Fruit fly (Drosophila melanogaster) whole organism, embryonic: ENCODE measurements around the gene CG2059.
A peak's percentile ranks its signal among the peaks of the same experiment; 100 is the strongest.

Experiments used
- CG10431 ChIP-seq: fragments of 200-800 bp; sonication (Bioruptor generic); optimal IDR thresholded peaks from 3 replicates; lab custom pipeline; 2018; ENCODE audit warnings: missing biosample characterization, mild to moderate bottlenecking, missing genetic modification characterization
- CG10654 ChIP-seq: fragments of 200-800 bp; sonication (Bioruptor generic); optimal IDR thresholded peaks from 2 replicates; lab custom pipeline; 2016; ENCODE audit warnings: missing biosample characterization, missing genetic modification characterization
- CG13894 ChIP-seq: fragments of 200-800 bp; sonication (Bioruptor generic); optimal IDR thresholded peaks from 3 replicates; lab custom pipeline; 2018; ENCODE audit warnings: missing biosample characterization, mild to moderate bottlenecking, missing genetic modification characterization, moderate library complexity
- CG17328 ChIP-seq: fragments of 200-800 bp; sonication (Bioruptor generic); IDR thresholded peaks from 2 replicates; pipeline ENCODE4 v1.3.6; 2022; ENCODE audit warnings: missing biosample characterization, missing genetic modification characterization
- CG17912 ChIP-seq: fragments of 200-800 bp; sonication (Bioruptor generic); optimal IDR thresholded peaks from 2 replicates; lab custom pipeline; 2018; ENCODE audit warnings: missing biosample characterization, mild to moderate bottlenecking, missing genetic modification characterization
- CG18764 ChIP-seq: fragments of 200-800 bp; sonication (Bioruptor generic); optimal IDR thresholded peaks from 3 replicates; lab custom pipeline; 2016; ENCODE audit warnings: missing biosample characterization, missing genetic modification characterization
- CG3065 ChIP-seq: fragments of 200-800 bp; sonication (Bioruptor generic); optimal IDR thresholded peaks from 2 replicates; lab custom pipeline; 2016; ENCODE audit warnings: missing biosample characterization, missing genetic modification characterization
- CG32767 ChIP-seq: fragments of 200-800 bp; sonication (Bioruptor generic); IDR thresholded peaks from 2 replicates; pipeline ENCODE4 v1.3.6; 2022; ENCODE audit warnings: missing biosample characterization, missing genetic modification characterization
- CG32772 ChIP-seq: fragments of 200-800 bp; sonication (Bioruptor generic); IDR thresholded peaks from 2 replicates; pipeline ENCODE4 v1.3.6; 2022; ENCODE audit warnings: missing biosample characterization, missing genetic modification characterization
- CG4404 ChIP-seq: fragments of 200-800 bp; sonication (Bioruptor generic); IDR thresholded peaks from 2 replicates; pipeline ENCODE4 v1.3.6; 2022; ENCODE audit warnings: missing biosample characterization, missing genetic modification characterization
- CG7556 ChIP-seq: fragments of 200-800 bp; sonication (Bioruptor generic); optimal IDR thresholded peaks from 2 replicates; lab custom pipeline; 2017; ENCODE audit warnings: missing biosample characterization, mild to moderate bottlenecking, missing genetic modification characterization
- CG7963 ChIP-seq: fragments of 200-800 bp; sonication (Bioruptor generic); IDR thresholded peaks from 3 replicates; pipeline ENCODE4 v1.3.6; 2022; ENCODE audit warnings: missing biosample characterization, missing genetic modification characterization; ENCODE audit not compliant: partially characterized antibody
- CG7987 ChIP-seq: fragments of 200-800 bp; sonication (Bioruptor generic); optimal IDR thresholded peaks from 2 replicates; lab custom pipeline; 2018; ENCODE audit warnings: missing biosample characterization, mild to moderate bottlenecking, missing genetic modification characterization, moderate library complexity
- CG8281 ChIP-seq: fragments of 200-800 bp; sonication (Bioruptor generic); optimal IDR thresholded peaks from 2 replicates; lab custom pipeline; 2018; ENCODE audit warnings: missing biosample characterization, mild to moderate bottlenecking, missing genetic modification characterization, moderate library complexity
- CG8388 ChIP-seq: fragments of 200-800 bp; sonication (Bioruptor generic); optimal IDR thresholded peaks from 2 replicates; lab custom pipeline; 2019; ENCODE audit warnings: missing biosample characterization, mild to moderate bottlenecking, missing genetic modification characterization, moderate library complexity
- CG9215 ChIP-seq: fragments of 200-800 bp; sonication (Bioruptor generic); IDR thresholded peaks from 2 replicates; pipeline ENCODE4 v1.3.6; 2022; ENCODE audit warnings: missing biosample characterization, missing genetic modification characterization
- CHES-1-like ChIP-seq: fragments of 200-800 bp; sonication (Bioruptor generic); optimal IDR thresholded peaks from 2 replicates; lab custom pipeline; 2016; ENCODE audit warnings: missing biosample characterization, missing genetic modification characterization
- D19B ChIP-seq: fragments of 200-800 bp; sonication (Bioruptor generic); optimal IDR thresholded peaks from 2 replicates; lab custom pipeline; 2017; ENCODE audit warnings: missing biosample characterization, mild to moderate bottlenecking, missing genetic modification characterization
- Dref ChIP-seq: fragments of 200-800 bp; sonication (Bioruptor generic); IDR thresholded peaks from 2 replicates; pipeline ENCODE4 v1.3.6; 2022; ENCODE audit warnings: missing biosample characterization, missing genetic modification characterization
- Eip74EF ChIP-seq, 2 experiments: fragments of 200-800 bp in 1 of 2; fragments of >200 bp in 1 of 2; sonication (Bioruptor generic) in 1 of 2; optimal IDR thresholded peaks; 2 replicates each; lab custom pipeline; 2017 to 2019; ENCODE audit warnings: missing biosample characterization in 2 of 2, missing genetic modification characterization in 2 of 2, mild to moderate bottlenecking in 1 of 2, moderate library complexity in 1 of 2
- NK7.1 ChIP-seq: fragments of 200-800 bp; sonication (Bioruptor generic); optimal IDR thresholded peaks from 3 replicates; lab custom pipeline; 2016; ENCODE audit warnings: missing biosample characterization, missing genetic modification characterization
- NfI ChIP-seq: fragments of 200-800 bp; sonication (Bioruptor generic); optimal IDR thresholded peaks from 3 replicates; lab custom pipeline; 2018; ENCODE audit warnings: missing biosample characterization, mild to moderate bottlenecking, missing genetic modification characterization, moderate library complexity
- Oli ChIP-seq: fragments of 200-800 bp; sonication (Bioruptor generic); optimal IDR thresholded peaks from 2 replicates; lab custom pipeline; 2018; ENCODE audit warnings: missing biosample characterization, mild to moderate bottlenecking, missing genetic modification characterization, moderate library complexity
- Optix ChIP-seq: fragments of 200-800 bp; sonication (Bioruptor generic); IDR thresholded peaks from 3 replicates; pipeline ENCODE4 v1.3.6; 2022; ENCODE audit warnings: missing biosample characterization, missing genetic modification characterization
- Pdp1 ChIP-seq, 2 experiments: fragments of 200-800 bp; sonication (Bioruptor generic); optimal IDR thresholded peaks; 3 replicates each; lab custom pipeline; 2016; ENCODE audit warnings: missing biosample characterization in 2 of 2, missing genetic modification characterization in 2 of 2, mild to moderate bottlenecking in 1 of 2, moderate library complexity in 1 of 2
- Rfx ChIP-seq: fragments of 200-800 bp; sonication (Bioruptor generic); IDR thresholded peaks from 2 replicates; pipeline ENCODE4 v1.3.6; 2022; ENCODE audit warnings: missing biosample characterization, missing genetic modification characterization
- Rx ChIP-seq: fragments of 200-800 bp; sonication (Bioruptor generic); IDR thresholded peaks from 2 replicates; pipeline ENCODE4 v1.3.6; 2022; ENCODE audit warnings: missing biosample characterization, missing genetic modification characterization
- Six4 ChIP-seq: fragments of 200-800 bp; sonication (Bioruptor generic); optimal IDR thresholded peaks from 2 replicates; lab custom pipeline; 2016; ENCODE audit warnings: missing biosample characterization, missing genetic modification characterization
- YL-1 ChIP-seq: fragments of 200-800 bp; sonication (Bioruptor generic); optimal IDR thresholded peaks from 3 replicates; lab custom pipeline; 2017; ENCODE audit warnings: missing biosample characterization, mild to moderate bottlenecking, missing genetic modification characterization
- ap ChIP-seq: fragments of 200-800 bp; sonication (Bioruptor generic); IDR thresholded peaks from 2 replicates; pipeline ENCODE4 v1.3.6; 2022; ENCODE audit warnings: missing biosample characterization, missing genetic modification characterization
- ash1 ChIP-seq: fragments of 200-800 bp; sonication (Bioruptor generic); optimal IDR thresholded peaks from 2 replicates; lab custom pipeline; 2018; ENCODE audit warnings: missing biosample characterization, mild to moderate bottlenecking, missing genetic modification characterization
- danr ChIP-seq: fragments of 200-800 bp; sonication (Bioruptor generic); IDR thresholded peaks from 2 replicates; pipeline ENCODE4 v1.3.6; 2022; ENCODE audit warnings: missing biosample characterization, missing genetic modification characterization
- dmrt99B ChIP-seq: fragments of 200-800 bp; sonication (Bioruptor generic); optimal IDR thresholded peaks from 2 replicates; lab custom pipeline; 2018; ENCODE audit warnings: missing biosample characterization, mild to moderate bottlenecking, missing genetic modification characterization, moderate library complexity
- eve ChIP-seq, 2 experiments: fragments of >200 bp; optimal IDR thresholded peaks; 2 replicates each; lab custom pipeline; 2017; ENCODE audit warnings: missing biosample characterization in 2 of 2, missing genetic modification characterization in 2 of 2
- jigr1 ChIP-seq: fragments of 200-800 bp; sonication (Bioruptor generic); IDR thresholded peaks from 3 replicates; pipeline ENCODE4 v1.3.6; 2022; ENCODE audit warnings: missing biosample characterization, missing genetic modification characterization
- p53 ChIP-seq: fragments of 200-800 bp; sonication (Bioruptor generic); optimal IDR thresholded peaks from 2 replicates; lab custom pipeline; 2016; ENCODE audit warnings: missing biosample characterization, missing genetic modification characterization
- prd ChIP-seq, 3 experiments: fragments of >200 bp in 2 of 3; fragments of 200-800 bp in 1 of 3; sonication (Bioruptor generic) in 1 of 3; optimal IDR thresholded peaks in 2 of 3; IDR thresholded peaks in 1 of 3; 2 replicates in 2 of 3; 3 replicates in 1 of 3; pipeline versions ENCODE4 v1.3.6 to Lab custom; 2017 to 2022; ENCODE audit warnings: missing biosample characterization in 1 of 3, missing genetic modification characterization in 1 of 3
- pros ChIP-seq: fragments of 200-800 bp; sonication (Bioruptor generic); optimal IDR thresholded peaks from 3 replicates; lab custom pipeline; 2019; ENCODE audit warnings: missing biosample characterization, mild to moderate bottlenecking, missing genetic modification characterization, moderate library complexity
- ro ChIP-seq: fragments of 200-800 bp; sonication (Bioruptor generic); IDR thresholded peaks from 2 replicates; pipeline ENCODE4 v1.3.6; 2022; ENCODE audit warnings: missing biosample characterization, missing genetic modification characterization
- sc ChIP-seq, 3 experiments: fragments of >200 bp in 2 of 3; fragments of 200-800 bp in 1 of 3; sonication (Bioruptor generic) in 1 of 3; optimal IDR thresholded peaks; 2 replicates in 2 of 3; 3 replicates in 1 of 3; lab custom pipeline; 2017; ENCODE audit warnings: mild to moderate bottlenecking in 1 of 3, missing biosample characterization in 1 of 3, missing genetic modification characterization in 1 of 3, missing genetic modification reagents in 1 of 3
- slp2 ChIP-seq: fragments of 200-800 bp; sonication (Bioruptor generic); optimal IDR thresholded peaks from 2 replicates; lab custom pipeline; 2016; ENCODE audit warnings: missing biosample characterization, missing genetic modification characterization
- sqz ChIP-seq: fragments of 200-800 bp; sonication (Bioruptor generic); optimal IDR thresholded peaks from 3 replicates; lab custom pipeline; 2018; ENCODE audit warnings: missing biosample characterization, mild to moderate bottlenecking, missing genetic modification characterization
- ssp ChIP-seq: fragments of 200-800 bp; sonication (Bioruptor generic); IDR thresholded peaks from 2 replicates; pipeline ENCODE4 v1.3.6; 2022; ENCODE audit warnings: missing biosample characterization, missing genetic modification characterization
- tap ChIP-seq: fragments of 200-800 bp; optimal IDR thresholded peaks from 3 replicates; lab custom pipeline; 2019; ENCODE audit warnings: missing biosample characterization, mild to moderate bottlenecking, missing genetic modification characterization, moderate library complexity
- tll ChIP-seq, 2 experiments: fragments of 200-800 bp in 1 of 2; fragments of >200 bp in 1 of 2; sonication (Bioruptor generic) in 1 of 2; optimal IDR thresholded peaks; 2 replicates each; lab custom pipeline; 2017 to 2019; ENCODE audit warnings: missing biosample characterization in 2 of 2, missing genetic modification characterization in 2 of 2, mild to moderate bottlenecking in 1 of 2, moderate library complexity in 1 of 2
- tna ChIP-seq: fragments of 200-800 bp; sonication (Bioruptor generic); IDR thresholded peaks from 2 replicates; pipeline ENCODE4 v1.3.6; 2022; ENCODE audit warnings: missing biosample characterization, missing genetic modification characterization; ENCODE audit not compliant: partially characterized antibody
- yki ChIP-seq: fragments of >200 bp; optimal IDR thresholded peaks from 3 replicates; lab custom pipeline; 2018
- zfh2 ChIP-seq: fragments of 200-800 bp; sonication (Bioruptor generic); optimal IDR thresholded peaks from 2 replicates; lab custom pipeline; 2016; ENCODE audit warnings: missing biosample characterization, missing genetic modification characterization

Gene CG2059

DNA sequence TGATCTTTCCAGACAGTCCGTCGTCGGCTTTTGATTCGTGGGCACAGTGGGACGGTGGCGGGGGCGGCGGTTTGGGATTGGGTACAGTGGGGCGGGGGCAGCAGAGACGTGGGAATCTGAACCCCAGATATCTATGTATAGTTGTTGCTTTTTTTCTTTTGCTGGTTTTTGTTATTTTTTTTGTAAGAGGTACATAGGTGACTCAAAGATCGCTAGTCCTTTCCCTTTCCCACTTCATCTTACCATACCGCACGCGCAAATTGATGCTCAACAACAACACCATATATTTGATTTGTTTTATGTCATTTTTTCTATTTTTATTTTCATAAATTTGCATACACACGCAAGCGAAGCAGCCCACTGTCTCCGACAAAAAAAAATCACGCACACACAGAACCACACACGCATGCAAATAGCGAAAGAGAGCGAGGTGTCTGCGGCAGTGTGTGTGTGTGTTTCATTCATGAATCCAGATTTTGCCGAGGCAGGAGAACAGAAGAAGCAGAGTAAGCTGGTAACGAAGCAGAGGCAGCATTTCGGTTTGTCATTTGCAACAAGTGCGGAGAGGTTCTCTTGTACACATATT lies 19.7 kb downstream of the CG2059 start (continued):
- no peak for TF ChIP-seq CG13894 (tag; lab: Kevin White, UChicago)
- no peak for TF ChIP-seq sc (optimal IDR thresholded peaks at IDR 0.05; lab: Kevin White, UChicago)
- peak; percentile 54 for TF ChIP-seq sc (GFP tag; optimal IDR thresholded peaks at IDR 0.05; lab: Kevin White, UChicago)
- no peak for TF ChIP-seq CHES-1-like (GFP tag; lab: Kevin White, UChicago)
- 0 out of 2 replicates have a peak, but pooled peaks have one; percentile 24 for TF ChIP-seq Rx
- TF ChIP-seq Pdp1 (GFP tag; optimal IDR thresholded peaks at IDR 0.05; lab: Kevin White, UChicago) = peak; percentile 22 to 30
- no peak for TF ChIP-seq ash1
- no peak for TF ChIP-seq eve (GFP tag; optimal IDR thresholded peaks at IDR 0.05; lab: Kevin White, UChicago)
- peak; percentile 33 for TF ChIP-seq NfI
- TF ChIP-seq CG32772 (GFP tag; lab: Robert Waterston, UW) = peak; percentile 25; the same call in 1 of the 2 replicates
- peak; percentile 1 for TF ChIP-seq CG10654
- no peak for TF ChIP-seq tap (tag; lab: Kevin White, UChicago)
- TF ChIP-seq Optix = peak; percentile 58; the same call in 1 of the 3 replicates
- TF ChIP-seq ro (GFP tag; lab: Robert Waterston, UW) = no peak
- TF ChIP-seq CG18764 = no peak
- TF ChIP-seq NK7.1 (GFP tag; lab: Kevin White, UChicago) = no peak
- TF ChIP-seq danr (GFP tag; lab: Robert Waterston, UW) = no peak
- TF ChIP-seq ssp (GFP tag; lab: Robert Waterston, UW) = peak; percentile 28; the same call in 1 of the 2 replicates
- peak; percentile 18 for TF ChIP-seq CG8281 (tag; lab: Kevin White, UChicago)
- TF ChIP-seq CG7963 = no peak
- TF ChIP-seq Dref = no peak
- TF ChIP-seq tll (GFP tag; optimal IDR thresholded peaks at IDR 0.05; lab: Kevin White, UChicago) = no peak
- TF ChIP-seq CG8388 (GFP tag; lab: Kevin White, UChicago) = peak; percentile 39
- peak; percentile 50; the same call in 1 of the 3 replicates for TF ChIP-seq jigr1
- peak; percentile 40; the same call in 1 of the 2 replicates for TF ChIP-seq CG4404 (GFP tag; lab: Robert Waterston, UW)
- TF ChIP-seq CG10431 (GFP tag; lab: Kevin White, UChicago) = no peak
- TF ChIP-seq pros = no peak
- TF ChIP-seq Six4 = no peak
- TF ChIP-seq CG17912 = no peak
- no peak for TF ChIP-seq zfh2 (GFP tag; lab: Kevin White, UChicago)
- no peak for TF ChIP-seq tna (GFP tag; lab: Robert Waterston, UW)
- peak; percentile 43; the same call in 1 of the 2 replicates for TF ChIP-seq CG17328 (GFP tag; lab: Robert Waterston, UW)
- peak; percentile 69 for TF ChIP-seq dmrt99B (tag; lab: Kevin White, UChicago)
- peak; percentile 55 for TF ChIP-seq ap (GFP tag; lab: Robert Waterston, UW)
- no peak for TF ChIP-seq YL-1 (GFP tag; lab: Kevin White, UChicago)
- TF ChIP-seq CG7556 = peak; percentile 62
- TF ChIP-seq sqz (GFP tag; lab: Kevin White, UChicago) = peak; percentile 98
- TF ChIP-seq D19B (GFP tag; lab: Kevin White, UChicago) = no peak
- TF ChIP-seq yki = no peak
- TF ChIP-seq p53 = no peak
- TF ChIP-seq slp2 (GFP tag; lab: Kevin White, UChicago) = peak; percentile 46
- TF ChIP-seq CG32767 (GFP tag; lab: Robert Waterston, UW) = peak; percentile 65; the same call in 1 of the 2 replicates
- TF ChIP-seq CG3065 (GFP tag; lab: Kevin White, UChicago) = no peak
- peak; percentile 45; the same call in 1 of the 2 replicates for TF ChIP-seq CG9215 (GFP tag; lab: Robert Waterston, UW)
- peak; percentile 79 for TF ChIP-seq Oli
- peak; percentile 24; the same call in 1 of the 2 replicates for TF ChIP-seq Rfx (GFP tag; lab: Robert Waterston, UW)
- TF ChIP-seq CG7987 (GFP tag; lab: Kevin White, UChicago) = peak; percentile 23
- TF ChIP-seq prd (optimal IDR thresholded peaks at IDR 0.05; lab: Kevin White, UChicago) = no peak
- peak; percentile 69 for TF ChIP-seq prd (GFP tag; IDR thresholded peaks at IDR 0.05; lab: Robert Waterston, UW)
- peak in 1 of 2 experiments; percentile 20 for TF ChIP-seq Eip74EF (GFP tag; optimal IDR thresholded peaks at IDR 0.05; lab: Kevin White, UChicago)
